Worm (Caenorhabditis elegans) whole organism, L4 larva: ENCODE data around the gene F09G8.7.
A peak's percentile ranks its signal among the peaks of the same experiment; 100 is the strongest.

Source experiments
- D1046.2 ChIP-seq: fragments of 200-800 bp; sonication (Bioruptor generic); IDR thresholded peaks from 2 replicates; pipeline ENCODE4 v1.3.6; 2022; ENCODE audit warnings: missing genetic modification characterization, missing compliant biosample characterization
- F37D6.2 ChIP-seq: sonication (generic microtip); optimal IDR thresholded peaks from 2 replicates; lab custom pipeline; 2016; ENCODE audit warnings: mild to moderate bottlenecking, missing genetic modification characterization, missing compliant biosample characterization
- F44E2.7 ChIP-seq: fragments of 200-800 bp; sonication (Bioruptor generic); IDR thresholded peaks from 2 replicates; pipeline ENCODE4 v2.1.2; 2022; ENCODE audit warnings: missing genetic modification characterization, missing compliant biosample characterization
- R02D3.7 ChIP-seq: fragments of 150-350 bp; sonication (generic microtip); optimal IDR thresholded peaks from 3 replicates; lab custom pipeline; 2014; ENCODE audit warnings: missing biosample characterization, missing genetic modification characterization
- T26A8.4 ChIP-seq: fragments of 200-800 bp; sonication (Bioruptor generic); IDR thresholded peaks from 2 replicates; pipeline ENCODE4 v1.3.6; 2022; ENCODE audit warnings: missing genetic modification characterization, missing compliant biosample characterization
- Y75B8A.6 ChIP-seq: fragments of 200-800 bp; sonication (Bioruptor generic); IDR thresholded peaks from 2 replicates; pipeline ENCODE4 v1.3.6; 2022; ENCODE audit warnings: missing genetic modification reagents, missing genetic modification characterization, missing compliant biosample characterization
- ZK546.5 ChIP-seq, 2 experiments: sonication (generic microtip); optimal IDR thresholded peaks; 2 replicates each; lab custom pipeline; 2017; ENCODE audit warnings: missing biosample characterization in 2 of 2, missing genetic modification characterization in 2 of 2
- aha-1 ChIP-seq: fragments of 150-350 bp; peaks from one replicate; lab custom pipeline; 2014; ENCODE audit warnings: missing biosample characterization, missing genetic modification characterization
- arid-1 ChIP-seq: fragments of 200-800 bp; sonication (Bioruptor generic); conservative IDR thresholded peaks from 2 replicates; pipeline ENCODE4 v1.3.6; 2022; ENCODE audit warnings: missing genetic modification reagents, missing genetic modification characterization, missing compliant biosample characterization
- attf-4 ChIP-seq: sonication (generic microtip); optimal IDR thresholded peaks from 3 replicates; lab custom pipeline; 2017; ENCODE audit warnings: missing biosample characterization, missing genetic modification characterization
- ceh-20 ChIP-seq: fragments of 200-800 bp; sonication (Bioruptor generic); IDR thresholded peaks from 2 replicates; pipeline ENCODE4 v1.3.6; 2022; ENCODE audit warnings: missing genetic modification reagents, missing genetic modification characterization, missing compliant biosample characterization
- ceh-28 ChIP-seq: fragments of 150-350 bp; optimal IDR thresholded peaks from 2 replicates; lab custom pipeline; 2014; ENCODE audit warnings: missing biosample characterization, missing genetic modification reagents, missing genetic modification characterization
- ceh-32 ChIP-seq: sonication (generic microtip); optimal IDR thresholded peaks from 2 replicates; lab custom pipeline; 2016; ENCODE audit warnings: mild to moderate bottlenecking, missing genetic modification characterization, missing compliant biosample characterization; ENCODE audit not compliant: poor library complexity
- ceh-44 ChIP-seq: fragments of 200-800 bp; sonication (Bioruptor generic); IDR thresholded peaks from 2 replicates; pipeline ENCODE4 v1.3.6; 2022; ENCODE audit warnings: missing genetic modification reagents, missing genetic modification characterization, missing compliant biosample characterization
- ceh-62 ChIP-seq: sonication (generic microtip); optimal IDR thresholded peaks from 2 replicates; lab custom pipeline; 2017; ENCODE audit warnings: missing biosample characterization, missing genetic modification characterization
- ceh-82 ChIP-seq: sonication (generic microtip); optimal IDR thresholded peaks from 2 replicates; lab custom pipeline; 2017; ENCODE audit warnings: missing biosample characterization, missing genetic modification characterization
- cey-2 ChIP-seq: sonication (generic microtip); optimal IDR thresholded peaks from 3 replicates; lab custom pipeline; 2017; ENCODE audit warnings: missing genetic modification characterization, mild to moderate bottlenecking, missing compliant biosample characterization, antibody characterized with exemption, borderline replicate concordance; ENCODE audit not compliant: insufficient read depth
- daf-16 ChIP-seq, 3 experiments: sonication (generic microtip); optimal IDR thresholded peaks; 2 replicates each; lab custom pipeline; 2016 to 2017; ENCODE audit warnings: missing genetic modification characterization in 3 of 3, missing genetic modification reagents in 3 of 3, mild to moderate bottlenecking in 2 of 3, missing compliant biosample characterization in 2 of 3, missing biosample characterization in 1 of 3, moderate library complexity in 1 of 3
- dmd-9 ChIP-seq: fragments of 200-800 bp; sonication (Bioruptor generic); IDR thresholded peaks from 2 replicates; pipeline ENCODE4 v1.3.6; 2022; ENCODE audit warnings: missing genetic modification reagents, missing genetic modification characterization, missing compliant biosample characterization
- dve-1 ChIP-seq: sonication (generic microtip); optimal IDR thresholded peaks from 2 replicates; lab custom pipeline; 2017; ENCODE audit warnings: antibody characterized with exemption, mild to moderate bottlenecking, missing genetic modification characterization, missing compliant biosample characterization; ENCODE audit not compliant: insufficient read depth
- fkh-10 ChIP-seq: fragments of 150-350 bp; optimal IDR thresholded peaks from 2 replicates; lab custom pipeline; 2014; ENCODE audit warnings: missing biosample characterization, missing genetic modification reagents, missing genetic modification characterization
- hlh-11 ChIP-seq: fragments of 200-800 bp; sonication (Bioruptor generic); optimal IDR thresholded peaks from 2 replicates; lab custom pipeline; 2018; ENCODE audit warnings: mild to moderate bottlenecking, missing genetic modification characterization, missing compliant biosample characterization
- hmg-1.1 ChIP-seq: fragments of 200-800 bp; sonication (Bioruptor generic); IDR thresholded peaks from 2 replicates; pipeline ENCODE4 v1.3.6; 2022; ENCODE audit warnings: missing genetic modification reagents, missing genetic modification characterization, missing compliant biosample characterization
- jun-1 ChIP-seq: fragments of 150-350 bp; optimal IDR thresholded peaks from 2 replicates; lab custom pipeline; 2014; ENCODE audit warnings: missing biosample characterization, missing genetic modification reagents, missing genetic modification characterization
- lim-7 ChIP-seq: fragments of 200-800 bp; sonication (Bioruptor generic); IDR thresholded peaks from 2 replicates; pipeline ENCODE4 v1.3.6; 2022; ENCODE audit warnings: missing genetic modification characterization, missing compliant biosample characterization
- lin-29 ChIP-seq: fragments of 200-800 bp; sonication (Bioruptor generic); IDR thresholded peaks from 2 replicates; pipeline ENCODE4 v1.3.6; 2022; ENCODE audit warnings: missing genetic modification reagents, missing genetic modification characterization, missing compliant biosample characterization
- madf-5 ChIP-seq, 2 experiments: fragments of 200-800 bp; sonication (Bioruptor generic); IDR thresholded peaks; 2 replicates each; pipeline ENCODE4 v1.3.6; 2022; ENCODE audit warnings: missing compliant biosample characterization in 2 of 2, missing genetic modification characterization in 2 of 2
- madf-9 ChIP-seq: fragments of 200-800 bp; sonication (Bioruptor generic); conservative IDR thresholded peaks from 2 replicates; pipeline ENCODE4 v1.3.6; 2022; ENCODE audit warnings: missing genetic modification reagents, missing genetic modification characterization, missing compliant biosample characterization
- mdl-1 ChIP-seq, 2 experiments: fragments of 150-350 bp in 1 of 2; sonication (generic microtip) in 1 of 2; optimal IDR thresholded peaks; 2 replicates each; lab custom pipeline; 2014 to 2017; ENCODE audit warnings: missing biosample characterization in 2 of 2, missing genetic modification characterization in 2 of 2
- mdt-29 ChIP-seq: fragments of 200-800 bp; sonication (Bioruptor generic); IDR thresholded peaks from 2 replicates; pipeline ENCODE4 v1.3.6; 2022; ENCODE audit warnings: missing genetic modification reagents, missing genetic modification characterization, missing compliant biosample characterization
- mep-1 ChIP-seq: fragments of 150-350 bp; sonication (generic microtip); optimal IDR thresholded peaks from 3 replicates; lab custom pipeline; 2014; ENCODE audit warnings: missing biosample characterization, missing genetic modification characterization
- mes-2 ChIP-seq: sonication (generic microtip); optimal IDR thresholded peaks from 2 replicates; lab custom pipeline; 2016; ENCODE audit warnings: missing genotype, mild to moderate bottlenecking, missing genetic modification characterization, missing compliant biosample characterization; ENCODE audit not compliant: poor library complexity, severe bottlenecking
- mxl-2 ChIP-seq: fragments of 200-800 bp; sonication (Bioruptor generic); conservative IDR thresholded peaks from 2 replicates; pipeline ENCODE4 v1.3.6; 2022; ENCODE audit warnings: missing genetic modification reagents, missing genetic modification characterization, missing compliant biosample characterization
- mxl-3 ChIP-seq: fragments of 200-800 bp; sonication (Bioruptor generic); optimal IDR thresholded peaks from 2 replicates; lab custom pipeline; 2018; ENCODE audit warnings: mild to moderate bottlenecking, missing genetic modification characterization, missing compliant biosample characterization
- nhr-10 ChIP-seq: fragments of 150-350 bp; optimal IDR thresholded peaks from 2 replicates; lab custom pipeline; 2014; ENCODE audit warnings: missing biosample characterization, missing genetic modification characterization
- nhr-111 ChIP-seq: fragments of 200-800 bp; sonication (Bioruptor generic); optimal IDR thresholded peaks from 2 replicates; lab custom pipeline; 2018; ENCODE audit warnings: mild to moderate bottlenecking, missing genetic modification characterization, missing compliant biosample characterization
- nhr-237 ChIP-seq: sonication (generic microtip); optimal IDR thresholded peaks from 2 replicates; lab custom pipeline; 2017; ENCODE audit warnings: missing biosample characterization, missing genetic modification characterization
- nhr-41 ChIP-seq: fragments of 200-800 bp; sonication (Bioruptor generic); IDR thresholded peaks from 2 replicates; pipeline ENCODE4 v1.3.6; 2022; ENCODE audit warnings: missing genetic modification reagents, missing genetic modification characterization, missing compliant biosample characterization
- nhr-48 ChIP-seq: sonication (generic microtip); optimal IDR thresholded peaks from 2 replicates; lab custom pipeline; 2016; ENCODE audit warnings: mild to moderate bottlenecking, missing genetic modification characterization, missing compliant biosample characterization
- nhr-6 ChIP-seq: fragments of 150-350 bp; optimal IDR thresholded peaks from 2 replicates; lab custom pipeline; 2014; ENCODE audit warnings: missing biosample characterization, missing genetic modification characterization
- nhr-76 ChIP-seq: fragments of 150-350 bp; optimal IDR thresholded peaks from 2 replicates; lab custom pipeline; 2014; ENCODE audit warnings: missing biosample characterization, missing genetic modification characterization
- pqm-1 ChIP-seq: sonication (generic microtip); optimal IDR thresholded peaks from 2 replicates; lab custom pipeline; 2017; ENCODE audit warnings: missing biosample characterization, missing genetic modification characterization
- rbr-2 ChIP-seq: sonication (generic microtip); optimal IDR thresholded peaks from 2 replicates; lab custom pipeline; 2016; ENCODE audit warnings: missing genotype, missing genetic modification characterization, missing compliant biosample characterization
- saeg-2 ChIP-seq: fragments of 200-800 bp; sonication (Bioruptor generic); IDR thresholded peaks from 2 replicates; pipeline ENCODE4 v1.3.6; 2022; ENCODE audit warnings: missing genetic modification reagents, missing genetic modification characterization, missing compliant biosample characterization
- spr-1 ChIP-seq: sonication (generic microtip); optimal IDR thresholded peaks from 2 replicates; lab custom pipeline; 2016; ENCODE audit warnings: mild to moderate bottlenecking, missing genetic modification characterization, missing compliant biosample characterization
- spr-3 ChIP-seq: fragments of 200-800 bp; sonication (Bioruptor generic); optimal IDR thresholded peaks from 2 replicates; lab custom pipeline; 2018; ENCODE audit warnings: mild to moderate bottlenecking, missing genetic modification characterization, missing compliant biosample characterization
- unc-62 ChIP-seq, 3 experiments: fragments of 150-350 bp in 1 of 3; sonication (generic microtip); optimal IDR thresholded peaks in 2 of 3; peaks in 1 of 3; 1 replicate in 1 of 3; 2 replicates in 2 of 3; lab custom pipeline; 2014 to 2017; ENCODE audit warnings: missing biosample characterization in 3 of 3, missing genetic modification characterization in 3 of 3, missing genetic modification reagents in 3 of 3, missing genotype in 1 of 3
- vab-7 ChIP-seq: fragments of 200-800 bp; sonication (Bioruptor generic); IDR thresholded peaks from 2 replicates; pipeline ENCODE4 v1.3.6; 2022; ENCODE audit warnings: missing genetic modification reagents, missing genetic modification characterization, missing compliant biosample characterization
- zag-1 ChIP-seq: fragments of 150-350 bp; optimal IDR thresholded peaks from 2 replicates; lab custom pipeline; 2014; ENCODE audit warnings: missing biosample characterization, missing genetic modification characterization
- zfp-2 ChIP-seq: sonication (generic microtip); optimal IDR thresholded peaks from 2 replicates; lab custom pipeline; 2016; ENCODE audit warnings: mild to moderate bottlenecking, missing genetic modification characterization, missing compliant biosample characterization
- ztf-7 ChIP-seq: fragments of 150-350 bp; optimal IDR thresholded peaks from 2 replicates; lab custom pipeline; 2014; ENCODE audit warnings: missing biosample characterization, missing genetic modification characterization

F09G8.7 gene

ce11 chrIII:8227511-8227910 is 40.6 kb downstream of the F09G8.7 start, which contains the start of gene fbxl-1 (continued):
- TF ChIP-seq mdt-29 (GFP tag; lab: Robert Waterston, UW), result peak; percentile 45; the same call in 1 of the 2 replicates
- TF ChIP-seq ceh-44 (GFP tag; lab: Robert Waterston, UW), result no peak
- TF ChIP-seq dve-1, result peak; percentile 73
- no peak for TF ChIP-seq R02D3.7 (tag; lab: Kevin White, UChicago)
- TF ChIP-seq mxl-2, result no peak
- peak in 1 of 2 experiments; percentile 99 for TF ChIP-seq unc-62 (GFP tag; optimal IDR thresholded peaks at IDR 0.05 in 1 of 2; lab: Kevin White, UChicago)
- no peak for TF ChIP-seq unc-62 (tag; optimal IDR thresholded peaks at IDR 0.05; lab: Kevin White, UChicago)
- no peak for TF ChIP-seq lin-29 (GFP tag; lab: Robert Waterston, UW)
- peak; percentile 36 for TF ChIP-seq spr-1 (tag; lab: Kevin White, UChicago)
- peak; percentile 87 for TF ChIP-seq rbr-2 (tag; lab: Kevin White, UChicago)
- TF ChIP-seq D1046.2, result no peak
- peak; percentile 57; the same call in 1 of the 2 replicates for TF ChIP-seq madf-9
- TF ChIP-seq mep-1 (tag; lab: Kevin White, UChicago), result peak; percentile 90
- no peak for TF ChIP-seq saeg-2 (GFP tag; lab: Robert Waterston, UW)
- TF ChIP-seq pqm-1 (tag; lab: Kevin White, UChicago), result peak; percentile 15
- no peak for TF ChIP-seq cey-2 (tag; lab: Kevin White, UChicago)
- no peak for TF ChIP-seq madf-5 (GFP tag; IDR thresholded peaks at IDR 0.05; lab: Robert Waterston, UW)
- TF ChIP-seq spr-3, result no peak
- TF ChIP-seq lim-7 (GFP tag; lab: Robert Waterston, UW), result no peak
- peak; percentile 93 for TF ChIP-seq hmg-1.1
- no peak for TF ChIP-seq dmd-9 (GFP tag; lab: Robert Waterston, UW)
- peak; percentile 62 for TF ChIP-seq vab-7
- TF ChIP-seq ceh-28, result no peak
- no peak for TF ChIP-seq zag-1 (tag; lab: Kevin White, UChicago)
- no peak for TF ChIP-seq nhr-111 (GFP tag; lab: Kevin White, UChicago)
- no peak for TF ChIP-seq ceh-82 (tag; lab: Kevin White, UChicago)
- TF ChIP-seq ztf-7 (tag; lab: Kevin White, UChicago), result peak; percentile 30
- TF ChIP-seq mdl-1 (tag; optimal IDR thresholded peaks at IDR 0.05; lab: Kevin White, UChicago), result peak; percentile 67 to 97
- peak; percentile 73 for TF ChIP-seq F37D6.2 (tag; lab: Kevin White, UChicago)
- peak; percentile 86 for TF ChIP-seq mxl-3 (GFP tag; lab: Kevin White, UChicago)
- no peak for TF ChIP-seq nhr-237
- peak; percentile 92 for TF ChIP-seq aha-1
- peak; percentile 60; the same call in 1 of the 2 replicates for TF ChIP-seq T26A8.4 (GFP tag; lab: Robert Waterston, UW)
- peak; percentile 28 for TF ChIP-seq fkh-10 (GFP tag; lab: Kevin White, UChicago)
- peak; percentile 31 for TF ChIP-seq nhr-48 (tag; lab: Kevin White, UChicago)
- TF ChIP-seq nhr-10, result no peak
- no peak for TF ChIP-seq ceh-32 (tag; lab: Kevin White, UChicago)
- no peak for TF ChIP-seq F44E2.7 (GFP tag; lab: Robert Waterston, UW)
- TF ChIP-seq ZK546.5 (tag; optimal IDR thresholded peaks at IDR 0.05; lab: Kevin White, UChicago), result peak in 1 of 2 experiments; percentile 39
- peak; percentile 23 for TF ChIP-seq jun-1
- TF ChIP-seq attf-4 (tag; lab: Kevin White, UChicago), result no peak
- no peak for TF ChIP-seq daf-16 (GFP tag; optimal IDR thresholded peaks at IDR 0.05; lab: Kevin White, UChicago)
- peak; percentile 64 for TF ChIP-seq daf-16 (tag; optimal IDR thresholded peaks at IDR 0.05; lab: Kevin White, UChicago)
- TF ChIP-seq Y75B8A.6 (GFP tag; lab: Robert Waterston, UW), result no peak
- no peak for TF ChIP-seq ceh-62
- no peak for TF ChIP-seq nhr-41 (GFP tag; lab: Robert Waterston, UW)
- TF ChIP-seq nhr-76 (tag; lab: Kevin White, UChicago), result no peak
- TF ChIP-seq nhr-6 (tag; lab: Kevin White, UChicago), result peak; percentile 76
- TF ChIP-seq arid-1, result peak; percentile 64
- no peak for TF ChIP-seq zfp-2 (tag; lab: Kevin White, UChicago)
- TF ChIP-seq hlh-11 (tag; lab: Kevin White, UChicago), result peak; percentile 99
- TF ChIP-seq mes-2 (tag; lab: Kevin White, UChicago), result peak; percentile 61
- peak; percentile 80 for TF ChIP-seq ceh-20 (GFP tag; lab: Robert Waterston, UW)
